Worm (Caenorhabditis elegans): Measurements from ENCODE around the gene T26C12.3.

ce11 chrIV:3305575-3305974, 32.4 kb upstream of the T26C12.3 start, which contains the start of gene W08E12.2:
- no peak for TF ChIP-seq elt-3 (tag; optimal IDR thresholded peaks at IDR 0.05)
- TF ChIP-seq ama-1 (optimal IDR thresholded peaks at IDR 0.05) = no peak
- no peak for TF ChIP-seq alr-1 (tag; optimal IDR thresholded peaks at IDR 0.05)
- no peak for TF ChIP-seq mab-5 (tag; optimal IDR thresholded peaks at IDR 0.05)
- no peak for TF ChIP-seq lin-13 (GFP tag; optimal IDR thresholded peaks at IDR 0.05)
- no peak for TF ChIP-seq ztf-11 (tag; optimal IDR thresholded peaks at IDR 0.05)
- TF ChIP-seq ceh-82 (tag; optimal IDR thresholded peaks at IDR 0.05) = no peak
- no peak for TF ChIP-seq sma-3 (GFP tag; optimal IDR thresholded peaks at IDR 0.05)
- TF ChIP-seq lin-39 (tag; optimal IDR thresholded peaks at IDR 0.05) = no peak
- TF ChIP-seq fos-1 (tag; optimal IDR thresholded peaks at IDR 0.05) = no peak
- TF ChIP-seq ceh-16 (tag; optimal IDR thresholded peaks at IDR 0.05) = no peak
- no peak for TF ChIP-seq ztf-4 (tag; optimal IDR thresholded peaks at IDR 0.05)
- no peak for TF ChIP-seq egl-27 (tag; optimal IDR thresholded peaks at IDR 0.05)

All from whole organism, L2 larva.